Worm (Caenorhabditis elegans): ENCODE data around the gene fbxb-96.
A peak's percentile ranks its signal among the peaks of the same experiment; 100 is the strongest.

Gene fbxb-96

DNA sequence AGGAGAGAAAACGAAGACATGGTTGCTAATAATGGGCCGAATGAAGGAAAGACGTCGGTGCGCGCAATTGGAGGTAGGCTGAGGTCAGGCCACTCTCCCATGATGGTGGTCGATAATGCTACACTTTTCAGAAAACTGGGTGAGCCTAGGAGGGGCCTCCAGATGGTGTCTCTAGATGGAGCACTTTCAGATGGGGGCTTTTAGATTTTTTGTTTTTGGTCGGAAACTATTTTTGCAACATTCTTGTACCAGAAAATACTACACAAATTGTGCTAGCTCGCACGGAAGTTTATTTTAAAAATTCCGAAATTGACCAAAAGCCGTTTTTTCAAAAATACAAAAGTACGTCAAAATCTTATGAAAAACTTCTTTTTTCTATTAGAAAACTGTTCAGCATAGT, 31.9 kb downstream of the fbxb-96 start, which contains the start of gene fbxb-10:
TSS of gene fbxb-10 (minus strand) at position 101 of the 400 bp plus-strand sequence.
- no peak for TF ChIP-seq pha-4 (tag; optimal IDR thresholded peaks at IDR 0.05)
- no peak for TF ChIP-seq ceh-43 (GFP tag; optimal IDR thresholded peaks at IDR 0.05)
- TF ChIP-seq bed-3 (GFP tag; optimal IDR thresholded peaks at IDR 0.05), result no peak
- TF ChIP-seq blmp-1 (tag; optimal IDR thresholded peaks at IDR 0.05), result no peak
- no peak for TF ChIP-seq lin-32 (GFP tag; optimal IDR thresholded peaks at IDR 0.05)
- TF ChIP-seq unc-62 (GFP tag; optimal IDR thresholded peaks at IDR 0.05), result no peak
- no peak for TF ChIP-seq M03D4.4 (tag; optimal IDR thresholded peaks at IDR 0.05)

DNA sequence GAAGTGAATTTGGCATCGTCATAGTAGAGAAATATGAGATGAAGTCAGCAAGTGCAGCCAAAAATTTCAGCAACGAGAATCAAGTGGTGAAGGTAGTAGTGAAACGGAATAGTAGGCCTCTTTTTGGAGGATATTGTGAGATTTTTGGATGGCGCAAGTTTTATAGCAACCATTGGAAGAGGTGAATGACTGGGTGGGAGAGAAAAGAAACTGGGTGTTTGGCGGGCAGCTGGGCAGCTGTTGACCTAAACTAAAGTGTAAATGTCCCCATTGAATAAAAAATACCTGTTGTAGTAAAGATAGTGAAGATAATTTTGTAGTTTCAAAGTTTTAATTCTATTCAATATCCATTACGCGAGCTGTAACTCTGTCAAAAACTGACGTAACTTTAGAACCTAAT, 34.1 kb downstream of the fbxb-96 start:
- no peak for TF ChIP-seq M03D4.4 (tag; optimal IDR thresholded peaks at IDR 0.05)
- no peak for TF ChIP-seq zip-8 (tag; optimal IDR thresholded peaks at IDR 0.05)
- TF ChIP-seq bed-3 (GFP tag; optimal IDR thresholded peaks at IDR 0.05), result no peak
- peak; percentile 59 for TF ChIP-seq hlh-1 (tag; optimal IDR thresholded peaks at IDR 0.05)

DNA sequence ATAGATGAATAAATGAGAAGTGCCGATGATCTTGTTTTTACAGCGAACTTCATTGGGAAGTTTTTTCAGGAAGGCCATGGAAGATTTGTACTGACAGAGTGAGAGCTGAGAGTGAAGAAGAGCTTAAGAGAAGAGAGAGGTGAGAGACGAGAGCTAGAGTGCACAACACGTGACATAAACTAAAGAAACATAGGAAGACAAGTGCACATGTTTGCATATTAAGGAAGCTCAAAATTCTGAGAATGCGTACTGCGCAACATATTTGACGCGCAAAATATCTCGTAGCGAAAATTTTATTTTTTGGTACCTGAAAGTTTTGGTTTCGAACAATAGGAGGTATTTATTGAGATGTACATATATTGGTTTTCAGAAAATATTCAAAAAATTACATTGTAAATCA, 42.0 kb downstream of the fbxb-96 start, which contains the start of gene C08F1.8:
TSS of gene C08F1.8 (minus strand) at position 101 of the 400 bp plus-strand sequence.
- no peak for TF ChIP-seq cnd-1 (tag; optimal IDR thresholded peaks at IDR 0.05)

DNA sequence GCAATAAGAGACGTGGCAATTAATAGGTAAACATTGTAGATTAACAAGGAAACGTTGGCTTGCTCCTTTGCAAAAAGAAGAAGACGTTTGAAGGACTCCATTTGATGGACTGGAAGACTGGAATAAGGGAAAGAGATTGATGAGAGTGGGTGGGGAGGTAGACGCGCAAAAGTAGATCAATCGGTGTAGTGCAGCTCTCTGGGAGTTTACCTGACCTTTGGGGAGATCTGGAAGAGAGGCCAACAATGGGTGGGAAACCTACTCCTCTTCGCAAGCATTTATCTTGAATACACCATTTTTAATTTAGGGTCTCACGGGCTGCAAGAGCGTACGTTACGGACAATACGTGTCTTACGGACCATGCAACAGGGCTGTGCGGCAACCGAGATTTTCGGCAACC, 43.8 kb downstream of the fbxb-96 start, which contains the start of gene C08F1.12:
TSS of gene C08F1.12 (minus strand) at position 101 of the 400 bp plus-strand sequence.
- TF ChIP-seq snpc-4 (tag; optimal IDR thresholded peaks at IDR 0.05), result no peak
- TF ChIP-seq lin-32 (GFP tag; optimal IDR thresholded peaks at IDR 0.05), result no peak
- TF ChIP-seq unc-62 (GFP tag; optimal IDR thresholded peaks at IDR 0.05), result no peak
- no peak for TF ChIP-seq flh-1 (GFP tag; optimal IDR thresholded peaks at IDR 0.05)
- TF ChIP-seq hlh-1 (tag; optimal IDR thresholded peaks at IDR 0.05), result no peak
- no peak for TF ChIP-seq pha-4 (tag; optimal IDR thresholded peaks at IDR 0.05)
- no peak for TF ChIP-seq elt-1 (tag; optimal IDR thresholded peaks at IDR 0.05; ENCODE audit: borderline replicate concordance, insufficient read depth)
- no peak for TF ChIP-seq ceh-43 (GFP tag; optimal IDR thresholded peaks at IDR 0.05)
